Worm (Caenorhabditis elegans) whole organism, mixed stage, embryonic: Measurements from ENCODE around the gene sld-5.

Source experiments
- M03D4.4 ChIP-seq: sonication (generic microtip); optimal IDR thresholded peaks from 2 replicates; lab custom pipeline; 2017; ENCODE audit warnings: mild to moderate bottlenecking, missing genetic modification characterization, missing compliant biosample characterization
- bed-3 ChIP-seq: fragments of 200-800 bp; sonication (Bioruptor generic); optimal IDR thresholded peaks from 3 replicates; lab custom pipeline; 2018; ENCODE audit warnings: mild to moderate bottlenecking, missing genetic modification characterization, moderate library complexity, missing compliant biosample characterization
- blmp-1 ChIP-seq: fragments of 150-350 bp; optimal IDR thresholded peaks from 2 replicates; lab custom pipeline; 2014; ENCODE audit warnings: missing biosample characterization, missing genetic modification characterization
- ceh-39 ChIP-seq: fragments of 150-350 bp; optimal IDR thresholded peaks from 2 replicates; lab custom pipeline; 2014; ENCODE audit warnings: missing biosample characterization, missing genetic modification characterization
- ceh-43 ChIP-seq: fragments of 200-800 bp; sonication (Bioruptor generic); optimal IDR thresholded peaks from 2 replicates; lab custom pipeline; 2018; ENCODE audit warnings: mild to moderate bottlenecking, missing genetic modification characterization, moderate library complexity, missing compliant biosample characterization
- ceh-83 ChIP-seq: fragments of 200-800 bp; sonication (Bioruptor generic); optimal IDR thresholded peaks from 2 replicates; lab custom pipeline; 2018; ENCODE audit warnings: mild to moderate bottlenecking, missing genetic modification characterization, missing compliant biosample characterization
- ces-1 ChIP-seq: fragments of 150-350 bp; optimal IDR thresholded peaks from 2 replicates; lab custom pipeline; 2014; ENCODE audit warnings: missing biosample characterization, missing genetic modification reagents, missing genetic modification characterization
- cnd-1 ChIP-seq: fragments of 200-800 bp; sonication (Bioruptor generic); optimal IDR thresholded peaks from 2 replicates; lab custom pipeline; 2018; ENCODE audit warnings: mild to moderate bottlenecking, missing genetic modification characterization, missing compliant biosample characterization
- drap-1 ChIP-seq: fragments of 200-800 bp; sonication (Bioruptor generic); optimal IDR thresholded peaks from 3 replicates; lab custom pipeline; 2018; ENCODE audit warnings: mild to moderate bottlenecking, missing genetic modification characterization, missing compliant biosample characterization
- elt-1 ChIP-seq: sonication (generic microtip); optimal IDR thresholded peaks from 2 replicates; lab custom pipeline; 2017; ENCODE audit warnings: missing genetic modification characterization, mild to moderate bottlenecking, missing compliant biosample characterization, antibody characterized with exemption, moderate library complexity, borderline replicate concordance; ENCODE audit not compliant: insufficient read depth
- elt-3 ChIP-seq: fragments of 150-350 bp; optimal IDR thresholded peaks from 2 replicates; lab custom pipeline; 2014; ENCODE audit warnings: missing biosample characterization, missing genetic modification characterization
- flh-1 ChIP-seq: fragments of 200-800 bp; sonication (Bioruptor generic); optimal IDR thresholded peaks from 2 replicates; lab custom pipeline; 2018; ENCODE audit warnings: mild to moderate bottlenecking, missing genetic modification characterization, moderate library complexity, missing compliant biosample characterization
- ham-2 ChIP-seq: fragments of 200-800 bp; sonication (Bioruptor generic); optimal IDR thresholded peaks from 2 replicates; lab custom pipeline; 2018; ENCODE audit warnings: mild to moderate bottlenecking, missing genetic modification characterization, missing compliant biosample characterization
- hlh-1 ChIP-seq: fragments of 150-350 bp; optimal IDR thresholded peaks from 2 replicates; lab custom pipeline; 2014; ENCODE audit warnings: missing biosample characterization, missing genetic modification reagents, missing genetic modification characterization
- lin-13 ChIP-seq: fragments of 150-350 bp; optimal IDR thresholded peaks from 2 replicates; lab custom pipeline; 2014; ENCODE audit warnings: missing biosample characterization, missing genetic modification characterization
- lin-32 ChIP-seq: fragments of 200-800 bp; sonication (Bioruptor generic); optimal IDR thresholded peaks from 2 replicates; lab custom pipeline; 2018; ENCODE audit warnings: mild to moderate bottlenecking, missing genetic modification characterization, missing compliant biosample characterization
- lsy-2 ChIP-seq: fragments of 150-350 bp; optimal IDR thresholded peaks from 2 replicates; lab custom pipeline; 2014; ENCODE audit warnings: missing biosample characterization, missing genetic modification characterization
- mab-5 ChIP-seq: fragments of 150-350 bp; optimal IDR thresholded peaks from 2 replicates; lab custom pipeline; 2014; ENCODE audit warnings: missing biosample characterization, missing genetic modification characterization
- mep-1 ChIP-seq: fragments of 150-350 bp; optimal IDR thresholded peaks from 2 replicates; lab custom pipeline; 2017; ENCODE audit warnings: missing biosample characterization, missing genetic modification reagents, missing genetic modification characterization, inconsistent platforms
- mls-2 ChIP-seq: sonication (generic microtip); optimal IDR thresholded peaks from 2 replicates; lab custom pipeline; 2016; ENCODE audit warnings: mild to moderate bottlenecking, missing genetic modification characterization, moderate library complexity, missing compliant biosample characterization
- nhr-12 ChIP-seq: fragments of 150-350 bp; optimal IDR thresholded peaks from 2 replicates; lab custom pipeline; 2014; ENCODE audit warnings: missing biosample characterization, missing genetic modification characterization
- nhr-2 ChIP-seq: fragments of 150-350 bp; optimal IDR thresholded peaks from 2 replicates; lab custom pipeline; 2014; ENCODE audit warnings: missing biosample characterization, missing genetic modification characterization
- nhr-237 ChIP-seq: fragments of 150-350 bp; optimal IDR thresholded peaks from 2 replicates; lab custom pipeline; 2014; ENCODE audit warnings: missing biosample characterization, missing genetic modification characterization
- nhr-76 ChIP-seq: sonication (generic microtip); optimal IDR thresholded peaks from 2 replicates; lab custom pipeline; 2017; ENCODE audit warnings: missing biosample characterization, missing genetic modification characterization
- sem-2 ChIP-seq: fragments of 200-800 bp; sonication (Bioruptor generic); optimal IDR thresholded peaks from 2 replicates; lab custom pipeline; 2018; ENCODE audit warnings: mild to moderate bottlenecking, missing genetic modification characterization, missing compliant biosample characterization
- snpc-4 ChIP-seq: fragments of 150-350 bp; optimal IDR thresholded peaks from 2 replicates; lab custom pipeline; 2014; ENCODE audit warnings: missing biosample characterization, missing genetic modification characterization
- sptf-1 ChIP-seq: sonication (generic microtip); optimal IDR thresholded peaks from 2 replicates; lab custom pipeline; 2017; ENCODE audit warnings: mild to moderate bottlenecking, missing genetic modification characterization, moderate library complexity, missing compliant biosample characterization
- tbx-8 ChIP-seq: fragments of 200-800 bp; sonication (Bioruptor generic); optimal IDR thresholded peaks from 2 replicates; lab custom pipeline; 2018; ENCODE audit warnings: mild to moderate bottlenecking, missing genetic modification characterization, moderate library complexity, missing compliant biosample characterization
- unc-120 ChIP-seq: sonication (generic microtip); optimal IDR thresholded peaks from 2 replicates; lab custom pipeline; 2017; ENCODE audit warnings: missing genetic modification characterization, missing compliant biosample characterization; ENCODE audit not compliant: poor library complexity, severe bottlenecking
- unc-39 ChIP-seq: fragments of 150-350 bp; optimal IDR thresholded peaks from 2 replicates; lab custom pipeline; 2014; ENCODE audit warnings: missing biosample characterization, missing genetic modification characterization
- unc-62 ChIP-seq: fragments of 150-350 bp; optimal IDR thresholded peaks from 2 replicates; lab custom pipeline; 2014; ENCODE audit warnings: missing biosample characterization, missing genetic modification reagents, missing genetic modification characterization
- ztf-11 ChIP-seq: fragments of 150-350 bp; optimal IDR thresholded peaks from 2 replicates; lab custom pipeline; 2014; ENCODE audit warnings: missing biosample characterization, missing genetic modification characterization

Gene sld-5

DNA sequence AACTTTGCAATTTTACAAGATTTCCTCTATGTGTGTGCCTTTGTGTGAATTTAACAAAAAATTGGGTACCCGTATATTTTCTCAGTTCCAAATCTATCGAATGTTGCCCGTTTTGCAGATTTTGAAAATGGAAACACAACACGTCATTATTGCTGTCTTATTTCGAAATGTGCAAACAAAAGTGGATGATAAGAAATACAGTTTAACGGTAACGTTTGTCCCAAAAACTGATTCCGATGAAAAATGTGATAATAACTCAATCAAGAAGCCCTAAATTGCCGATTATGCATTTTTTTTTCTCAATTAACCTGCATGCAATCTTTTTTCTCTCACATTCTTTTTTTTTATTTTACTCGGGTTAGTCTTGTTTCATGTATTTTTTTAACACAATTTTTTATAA, 12.2 kb downstream of the sld-5 start:
- TF ChIP-seq unc-39 (no peak), nhr-2 (tag; lab: Kevin White, UChicago) (no peak), ceh-39 (tag; lab: Kevin White, UChicago) (no peak), nhr-12 (tag; lab: Kevin White, UChicago) (no peak), ztf-11 (no peak), nhr-237 (no peak), ceh-83 (no peak), mep-1 (tag; lab: Kevin White, UChicago) (no peak), elt-1 (no peak), tbx-8 (GFP tag; lab: Kevin White, UChicago) (no peak), unc-120 (tag; lab: Kevin White, UChicago) (no peak), snpc-4 (tag; lab: Kevin White, UChicago) (no peak), unc-62 (no peak), blmp-1 (tag; lab: Kevin White, UChicago) (no peak)

ce11 chrV:20223725-20224124, 13.8 kb downstream of the sld-5 start:
- TF ChIP-seq ceh-39 (tag; lab: Kevin White, UChicago) (no peak), unc-39 (no peak), nhr-237 (no peak), tbx-8 (GFP tag; lab: Kevin White, UChicago) (no peak), lsy-2 (no peak), ztf-11 (no peak), drap-1 (no peak), mab-5 (tag; lab: Kevin White, UChicago) (no peak), bed-3 (GFP tag; lab: Kevin White, UChicago) (no peak), ceh-43 (GFP tag; lab: Kevin White, UChicago) (no peak), lin-13 (tag; lab: Kevin White, UChicago) (no peak), lin-32 (no peak), ceh-83 (no peak), cnd-1 (tag; lab: Kevin White, UChicago) (no peak), ham-2 (GFP tag; lab: Kevin White, UChicago) (no peak), unc-120 (tag; lab: Kevin White, UChicago) (no peak), mep-1 (tag; lab: Kevin White, UChicago) (no peak)

DNA sequence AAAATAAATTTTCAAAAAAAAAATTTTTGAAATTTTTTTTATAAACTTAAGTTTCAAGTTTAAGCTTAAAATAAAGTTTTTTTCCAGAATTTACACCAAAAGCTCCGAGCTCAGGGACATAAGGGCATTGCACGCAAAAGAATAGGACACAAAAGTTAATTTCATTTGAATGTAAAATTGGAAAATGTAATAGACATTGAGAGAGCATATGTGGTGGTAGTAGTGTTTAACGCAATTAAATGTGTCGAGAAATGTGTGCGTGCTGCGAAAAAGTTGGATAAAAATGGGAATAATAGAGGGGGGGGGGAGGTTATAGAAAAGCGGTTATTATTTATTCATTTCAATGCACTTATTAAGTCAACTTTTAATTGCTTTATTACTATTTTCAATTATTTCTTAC, 16.9 kb downstream of the sld-5 start:
- peak; percentile 33 for TF ChIP-seq ceh-43 (GFP tag; lab: Kevin White, UChicago)
- peak; percentile 98 for TF ChIP-seq ces-1 (GFP tag; lab: Kevin White, UChicago)
- TF ChIP-seq ceh-83, result no peak

ce11 chrV:20215197-20215596, 22.3 kb downstream of the sld-5 start, which contains the start of gene Y113G7B.11:
Y113G7B.11 (minus strand) TSS chrV:20215297.
- TF ChIP-seq sem-2, result no peak
- no peak for TF ChIP-seq lin-13 (tag; lab: Kevin White, UChicago)
- TF ChIP-seq flh-1, result no peak
- no peak for TF ChIP-seq ham-2 (GFP tag; lab: Kevin White, UChicago)
- TF ChIP-seq unc-62, result no peak
- no peak for TF ChIP-seq tbx-8 (GFP tag; lab: Kevin White, UChicago)
- no peak for TF ChIP-seq ztf-11
- TF ChIP-seq ceh-39 (tag; lab: Kevin White, UChicago), result no peak
- no peak for TF ChIP-seq mab-5 (tag; lab: Kevin White, UChicago)
- no peak for TF ChIP-seq mep-1 (tag; lab: Kevin White, UChicago)
- TF ChIP-seq unc-120 (tag; lab: Kevin White, UChicago), result no peak

DNA sequence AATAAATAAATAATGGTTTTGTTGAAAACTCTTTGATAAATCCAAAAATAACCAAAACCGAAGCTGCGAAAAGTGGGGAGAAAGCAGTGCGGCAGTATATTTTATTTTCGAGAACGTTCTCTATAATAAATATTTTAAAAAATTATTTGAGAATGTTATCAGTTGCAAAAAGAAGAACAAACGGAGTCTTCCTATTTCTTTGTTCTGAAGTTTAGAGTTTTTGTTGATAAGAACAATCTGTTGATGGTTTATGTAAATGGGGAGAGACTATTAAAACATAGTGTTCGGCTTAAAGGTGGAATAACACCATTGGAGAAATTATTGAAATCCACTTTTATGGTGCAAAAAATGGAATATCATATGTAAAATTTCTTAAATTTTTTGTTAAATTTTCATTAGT, 24.4 kb downstream of the sld-5 start:
- TF ChIP-seq unc-62 (no peak), nhr-237 (no peak), ztf-11 (no peak), nhr-76 (tag; lab: Kevin White, UChicago) (no peak), hlh-1 (tag; lab: Kevin White, UChicago) (no peak)

DNA sequence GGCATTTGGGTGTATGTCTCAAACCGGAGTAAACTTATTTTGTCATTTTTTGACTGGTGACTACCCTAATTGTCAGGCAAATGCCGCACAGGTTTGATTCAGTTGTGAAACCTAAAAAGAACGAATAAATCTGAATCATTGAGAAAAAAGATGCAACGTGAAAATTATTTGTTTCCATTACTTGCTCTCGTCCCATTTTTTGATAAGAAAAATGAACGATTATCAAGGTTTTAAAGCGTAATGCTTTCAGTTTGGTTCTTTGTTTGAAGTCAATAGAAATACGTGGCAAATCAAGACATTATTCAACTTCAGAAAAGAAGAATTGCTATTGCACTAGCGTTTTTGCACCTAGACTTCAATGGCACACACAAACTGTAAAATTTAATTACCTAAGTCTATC, 25.0 kb downstream of the sld-5 start, which contains the start of gene Y113G7B.12:
Gene Y113G7B.12 (minus strand): TSS at position 101 of the 400 bp plus-strand sequence.
- TF ChIP-seq drap-1 (no peak), sptf-1 (tag; lab: Kevin White, UChicago) (no peak), nhr-2 (tag; lab: Kevin White, UChicago) (no peak), M03D4.4 (no peak), mls-2 (tag; lab: Kevin White, UChicago) (no peak), blmp-1 (tag; lab: Kevin White, UChicago) (no peak), snpc-4 (tag; lab: Kevin White, UChicago) (no peak), unc-120 (tag; lab: Kevin White, UChicago) (no peak), elt-3 (tag; lab: Kevin White, UChicago) (no peak), unc-62 (no peak)
